Worm (Caenorhabditis elegans) whole organism, L4 larva: ENCODE measurements around the gene F41E6.12.

Source experiments
- T20F7.1 ChIP-seq: fragments of 200-800 bp; sonication (Bioruptor generic); optimal IDR thresholded peaks from 2 replicates; lab custom pipeline; 2018; ENCODE audit warnings: mild to moderate bottlenecking, missing genetic modification characterization, missing compliant biosample characterization
- Y5F2A.4 ChIP-seq: fragments of 200-800 bp; sonication (Bioruptor generic); optimal IDR thresholded peaks from 2 replicates; lab custom pipeline; 2018; ENCODE audit warnings: mild to moderate bottlenecking, missing genetic modification characterization, missing compliant biosample characterization
- ZK546.5 ChIP-seq, 2 experiments: sonication (generic microtip); optimal IDR thresholded peaks; 2 replicates each; lab custom pipeline; 2017; ENCODE audit warnings: missing biosample characterization in 2 of 2, missing genetic modification characterization in 2 of 2
- aha-1 ChIP-seq: fragments of 150-350 bp; peaks from one replicate; lab custom pipeline; 2014; ENCODE audit warnings: missing biosample characterization, missing genetic modification characterization
- aly-2 ChIP-seq: sonication (generic microtip); optimal IDR thresholded peaks from 2 replicates; lab custom pipeline; 2018; ENCODE audit warnings: missing biosample characterization, missing genetic modification characterization
- attf-4 ChIP-seq: sonication (generic microtip); optimal IDR thresholded peaks from 3 replicates; lab custom pipeline; 2017; ENCODE audit warnings: missing biosample characterization, missing genetic modification characterization
- ceh-20 ChIP-seq: fragments of 200-800 bp; sonication (Bioruptor generic); IDR thresholded peaks from 2 replicates; pipeline ENCODE4 v1.3.6; 2022; ENCODE audit warnings: missing genetic modification reagents, missing genetic modification characterization, missing compliant biosample characterization
- ceh-28 ChIP-seq: fragments of 150-350 bp; optimal IDR thresholded peaks from 2 replicates; lab custom pipeline; 2014; ENCODE audit warnings: missing biosample characterization, missing genetic modification reagents, missing genetic modification characterization
- ces-1 ChIP-seq: fragments of 150-350 bp; sonication (generic microtip); optimal IDR thresholded peaks from 4 replicates; lab custom pipeline; 2014; ENCODE audit warnings: missing biosample characterization, missing genetic modification reagents, missing genetic modification characterization
- cey-2 ChIP-seq: sonication (generic microtip); optimal IDR thresholded peaks from 3 replicates; lab custom pipeline; 2017; ENCODE audit warnings: missing genetic modification characterization, mild to moderate bottlenecking, missing compliant biosample characterization, antibody characterized with exemption, borderline replicate concordance; ENCODE audit not compliant: insufficient read depth
- daf-16 ChIP-seq, 3 experiments: sonication (generic microtip); optimal IDR thresholded peaks; 2 replicates each; lab custom pipeline; 2016 to 2017; ENCODE audit warnings: missing genetic modification characterization in 3 of 3, missing genetic modification reagents in 3 of 3, mild to moderate bottlenecking in 2 of 3, missing compliant biosample characterization in 2 of 3, missing biosample characterization in 1 of 3, moderate library complexity in 1 of 3
- daf-8 ChIP-seq: fragments of 200-800 bp; sonication (Bioruptor generic); IDR thresholded peaks from 2 replicates; pipeline ENCODE4 v1.3.6; 2022; ENCODE audit warnings: missing genetic modification characterization, missing compliant biosample characterization
- dmd-6 ChIP-seq: fragments of 200-800 bp; sonication (Bioruptor generic); IDR thresholded peaks from 2 replicates; pipeline ENCODE4 v1.3.6; 2022; ENCODE audit warnings: missing genetic modification reagents, missing genetic modification characterization, missing compliant biosample characterization
- dmd-8 ChIP-seq: fragments of 200-800 bp; sonication (Bioruptor generic); IDR thresholded peaks from 2 replicates; pipeline ENCODE4 v1.3.6; 2022; ENCODE audit warnings: missing genetic modification characterization, missing compliant biosample characterization
- dpl-1 ChIP-seq: fragments of 150-350 bp; optimal IDR thresholded peaks from 2 replicates; lab custom pipeline; 2014; ENCODE audit warnings: missing biosample characterization, missing genetic modification reagents, missing genetic modification characterization
- duxl-1 ChIP-seq: sonication (generic microtip); optimal IDR thresholded peaks from 2 replicates; lab custom pipeline; 2016; ENCODE audit warnings: mild to moderate bottlenecking, missing genetic modification characterization, moderate library complexity, missing compliant biosample characterization; ENCODE audit not compliant: poor library complexity
- dve-1 ChIP-seq: sonication (generic microtip); optimal IDR thresholded peaks from 2 replicates; lab custom pipeline; 2017; ENCODE audit warnings: antibody characterized with exemption, mild to moderate bottlenecking, missing genetic modification characterization, missing compliant biosample characterization; ENCODE audit not compliant: insufficient read depth
- fkh-10 ChIP-seq: fragments of 150-350 bp; optimal IDR thresholded peaks from 2 replicates; lab custom pipeline; 2014; ENCODE audit warnings: missing biosample characterization, missing genetic modification reagents, missing genetic modification characterization
- gei-8 ChIP-seq: fragments of 200-800 bp; sonication (Bioruptor generic); optimal IDR thresholded peaks from 2 replicates; lab custom pipeline; 2018; ENCODE audit warnings: mild to moderate bottlenecking, missing genetic modification characterization, missing compliant biosample characterization
- hif-1 ChIP-seq, 2 experiments: sonication (generic microtip); optimal IDR thresholded peaks; 2 replicates each; lab custom pipeline; 2016 to 2017; ENCODE audit warnings: missing compliant biosample characterization in 2 of 2, missing genetic modification characterization in 2 of 2, missing genetic modification reagents in 2 of 2, missing genotype in 2 of 2, mild to moderate bottlenecking in 1 of 2
- hlh-30 ChIP-seq: sonication (generic microtip); optimal IDR thresholded peaks from 2 replicates; lab custom pipeline; 2017; ENCODE audit warnings: antibody characterized with exemption, mild to moderate bottlenecking, missing genetic modification characterization, missing compliant biosample characterization; ENCODE audit not compliant: insufficient read depth
- hmg-1.1 ChIP-seq: fragments of 200-800 bp; sonication (Bioruptor generic); IDR thresholded peaks from 2 replicates; pipeline ENCODE4 v1.3.6; 2022; ENCODE audit warnings: missing genetic modification reagents, missing genetic modification characterization, missing compliant biosample characterization
- jun-1 ChIP-seq: fragments of 150-350 bp; optimal IDR thresholded peaks from 2 replicates; lab custom pipeline; 2014; ENCODE audit warnings: missing biosample characterization, missing genetic modification reagents, missing genetic modification characterization
- lin-13 ChIP-seq: fragments of 150-350 bp; optimal IDR thresholded peaks from 2 replicates; lab custom pipeline; 2014; ENCODE audit warnings: missing biosample characterization, missing genetic modification reagents, missing genetic modification characterization
- lin-38 ChIP-seq: fragments of 200-800 bp; sonication (Bioruptor generic); IDR thresholded peaks from 2 replicates; pipeline ENCODE4 v1.3.6; 2022; ENCODE audit warnings: missing genetic modification reagents, missing genetic modification characterization, missing compliant biosample characterization
- lir-3 ChIP-seq: sonication (generic microtip); optimal IDR thresholded peaks from 2 replicates; lab custom pipeline; 2016; ENCODE audit warnings: mild to moderate bottlenecking, missing genetic modification characterization, missing compliant biosample characterization
- lsy-2 ChIP-seq, 2 experiments: fragments of 150-350 bp in 1 of 2; sonication (generic microtip) in 1 of 2; optimal IDR thresholded peaks; 2 replicates each; lab custom pipeline; 2014 to 2017; ENCODE audit warnings: missing biosample characterization in 2 of 2, missing genetic modification characterization in 2 of 2
- mdl-1 ChIP-seq, 2 experiments: fragments of 150-350 bp in 1 of 2; sonication (generic microtip) in 1 of 2; optimal IDR thresholded peaks; 2 replicates each; lab custom pipeline; 2014 to 2017; ENCODE audit warnings: missing biosample characterization in 2 of 2, missing genetic modification characterization in 2 of 2
- mep-1 ChIP-seq: fragments of 150-350 bp; sonication (generic microtip); optimal IDR thresholded peaks from 3 replicates; lab custom pipeline; 2014; ENCODE audit warnings: missing biosample characterization, missing genetic modification characterization
- nhr-11 ChIP-seq: fragments of 150-350 bp; optimal IDR thresholded peaks from 2 replicates; lab custom pipeline; 2014; ENCODE audit warnings: missing biosample characterization, missing genetic modification characterization
- nhr-28 ChIP-seq: fragments of 150-350 bp; optimal IDR thresholded peaks from 2 replicates; lab custom pipeline; 2014; ENCODE audit warnings: missing biosample characterization, missing genetic modification characterization
- nhr-41 ChIP-seq: fragments of 200-800 bp; sonication (Bioruptor generic); IDR thresholded peaks from 2 replicates; pipeline ENCODE4 v1.3.6; 2022; ENCODE audit warnings: missing genetic modification reagents, missing genetic modification characterization, missing compliant biosample characterization
- nhr-48 ChIP-seq: sonication (generic microtip); optimal IDR thresholded peaks from 2 replicates; lab custom pipeline; 2016; ENCODE audit warnings: mild to moderate bottlenecking, missing genetic modification characterization, missing compliant biosample characterization
- nhr-76 ChIP-seq: fragments of 150-350 bp; optimal IDR thresholded peaks from 2 replicates; lab custom pipeline; 2014; ENCODE audit warnings: missing biosample characterization, missing genetic modification characterization
- nhr-77 ChIP-seq: fragments of 150-350 bp; optimal IDR thresholded peaks from 2 replicates; lab custom pipeline; 2014; ENCODE audit warnings: missing biosample characterization, missing genetic modification characterization
- php-3 ChIP-seq: fragments of 200-800 bp; sonication (Bioruptor generic); IDR thresholded peaks from 2 replicates; pipeline ENCODE4 v1.3.6; 2022; ENCODE audit warnings: missing genetic modification reagents, missing genetic modification characterization, missing compliant biosample characterization
- pqm-1 ChIP-seq: sonication (generic microtip); optimal IDR thresholded peaks from 2 replicates; lab custom pipeline; 2017; ENCODE audit warnings: missing biosample characterization, missing genetic modification characterization
- sdz-12 ChIP-seq: fragments of 200-800 bp; sonication (Bioruptor generic); optimal IDR thresholded peaks from 2 replicates; lab custom pipeline; 2018; ENCODE audit warnings: mild to moderate bottlenecking, missing genetic modification characterization, missing compliant biosample characterization
- skn-1 ChIP-seq: fragments of 150-350 bp; optimal IDR thresholded peaks from 2 replicates; lab custom pipeline; 2014; ENCODE audit warnings: missing biosample characterization, missing genetic modification characterization
- tra-1 ChIP-seq: fragments of 200-800 bp; sonication (Bioruptor generic); IDR thresholded peaks from 2 replicates; pipeline ENCODE4 v1.3.6; 2022; ENCODE audit warnings: missing genetic modification reagents, missing genetic modification characterization, missing compliant biosample characterization
- unc-130 ChIP-seq: sonication (generic microtip); optimal IDR thresholded peaks from 2 replicates; lab custom pipeline; 2016; ENCODE audit warnings: missing genetic modification reagents, missing genetic modification characterization, missing compliant biosample characterization
- unc-39 ChIP-seq: sonication (generic microtip); optimal IDR thresholded peaks from 2 replicates; lab custom pipeline; 2017; ENCODE audit warnings: missing biosample characterization, missing genetic modification characterization
- unc-62 ChIP-seq, 3 experiments: fragments of 150-350 bp in 1 of 3; sonication (generic microtip); optimal IDR thresholded peaks in 2 of 3; peaks in 1 of 3; 1 replicate in 1 of 3; 2 replicates in 2 of 3; lab custom pipeline; 2014 to 2017; ENCODE audit warnings: missing biosample characterization in 3 of 3, missing genetic modification characterization in 3 of 3, missing genetic modification reagents in 3 of 3, missing genotype in 1 of 3
- zip-11 ChIP-seq: fragments of 200-800 bp; sonication (Bioruptor generic); IDR thresholded peaks from 2 replicates; pipeline ENCODE4 v1.3.6; 2022; ENCODE audit warnings: missing genetic modification characterization, missing compliant biosample characterization
- ztf-11 ChIP-seq: fragments of 150-350 bp; optimal IDR thresholded peaks from 2 replicates; lab custom pipeline; 2014; ENCODE audit warnings: missing biosample characterization, missing genetic modification characterization

Gene F41E6.12

DNA sequence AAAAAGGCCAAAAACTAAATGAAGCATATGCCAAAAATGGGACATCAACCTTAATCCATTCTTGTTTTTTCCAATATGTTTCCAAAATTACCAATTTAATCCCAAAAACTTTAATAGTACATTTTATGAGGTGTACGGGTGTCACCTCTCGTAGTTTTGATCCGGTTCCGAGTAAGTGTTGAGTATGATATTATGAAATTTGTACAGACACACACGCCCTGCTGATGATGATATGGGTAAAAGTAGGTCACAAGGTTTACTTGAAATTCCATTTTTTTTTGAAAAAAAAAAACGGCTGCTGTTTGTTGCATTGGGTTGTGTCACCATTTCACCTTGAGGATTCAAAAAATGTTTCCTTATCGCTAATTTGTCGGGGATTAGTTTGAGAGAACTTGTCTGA is 29.0 kb upstream of the F41E6.12 start (continued):
- TF ChIP-seq dpl-1 (no peak), nhr-28 (tag; lab: Kevin White, UChicago) (peak; percentile 7), lin-38 (GFP tag; lab: Robert Waterston, UW) (no peak), ztf-11 (tag; lab: Kevin White, UChicago) (no peak), skn-1 (no peak), zip-11 (no peak), cey-2 (tag; lab: Kevin White, UChicago) (no peak), unc-62 (GFP tag; optimal IDR thresholded peaks at IDR 0.05 in 1 of 2; lab: Kevin White, UChicago) (no peak), unc-62 (tag; optimal IDR thresholded peaks at IDR 0.05; lab: Kevin White, UChicago) (no peak), lir-3 (no peak), ZK546.5 (tag; optimal IDR thresholded peaks at IDR 0.05; lab: Kevin White, UChicago) (no peak), hmg-1.1 (GFP tag; lab: Robert Waterston, UW) (no peak), ces-1 (GFP tag; lab: Kevin White, UChicago) (no peak), aly-2 (tag; lab: Kevin White, UChicago) (no peak), dve-1 (tag; lab: Kevin White, UChicago) (peak; percentile 11), tra-1 (GFP tag; lab: Robert Waterston, UW) (0 out of 2 replicates have a peak, but pooled peaks have one; percentile 5), nhr-41 (GFP tag; lab: Robert Waterston, UW) (no peak)

ce11 chrV:8654460-8655419 is 25.8 kb upstream of the F41E6.12 start:
- TF ChIP-seq attf-4 (tag; lab: Kevin White, UChicago) (no peak), unc-39 (tag; lab: Kevin White, UChicago) (no peak), lin-38 (GFP tag; lab: Robert Waterston, UW) (no peak), daf-16 (GFP tag; optimal IDR thresholded peaks at IDR 0.05; lab: Kevin White, UChicago) (peak in 1 of 2 experiments; percentile 31), daf-16 (tag; optimal IDR thresholded peaks at IDR 0.05; lab: Kevin White, UChicago) (peak; percentile 91), hmg-1.1 (GFP tag; lab: Robert Waterston, UW) (no peak), cey-2 (tag; lab: Kevin White, UChicago) (peak; percentile 46), T20F7.1 (GFP tag; lab: Kevin White, UChicago) (peak; percentile 54), aha-1 (peak; percentile 83), Y5F2A.4 (GFP tag; lab: Kevin White, UChicago) (no peak), ceh-28 (no peak), sdz-12 (GFP tag; lab: Kevin White, UChicago) (no peak), nhr-11 (tag; lab: Kevin White, UChicago) (peak; percentile 38), php-3 (0 out of 2 replicates have a peak, but pooled peaks have one; percentile 45), nhr-28 (tag; lab: Kevin White, UChicago) (peak; percentile 80), dve-1 (tag; lab: Kevin White, UChicago) (peak; percentile 78), fkh-10 (GFP tag; lab: Kevin White, UChicago) (no peak), pqm-1 (tag; lab: Kevin White, UChicago) (peak; percentile 61), daf-8 (GFP tag; lab: Robert Waterston, UW) (no peak), nhr-76 (peak; percentile 72), ceh-20 (GFP tag; lab: Robert Waterston, UW) (no peak), jun-1 (tag; lab: Kevin White, UChicago) (no peak), nhr-48 (peak; percentile 1), nhr-77 (tag; lab: Kevin White, UChicago) (peak; percentile 89), duxl-1 (tag; lab: Kevin White, UChicago) (no peak), dmd-8 (GFP tag; lab: Robert Waterston, UW) (no peak), lsy-2 (tag; optimal IDR thresholded peaks at IDR 0.05; lab: Kevin White, UChicago) (peak in 1 of 2 experiments; percentile 11), mep-1 (tag; lab: Kevin White, UChicago) (peak; percentile 39), lin-13 (GFP tag; lab: Kevin White, UChicago) (no peak), dmd-6 (GFP tag; lab: Robert Waterston, UW) (peak; percentile 79), skn-1 (no peak), unc-130 (GFP tag; lab: Kevin White, UChicago) (no peak), hif-1 (tag; optimal IDR thresholded peaks at IDR 0.05; lab: Kevin White, UChicago) (no peak), hlh-30 (peak; percentile 14), gei-8 (GFP tag; lab: Kevin White, UChicago) (no peak), mdl-1 (tag; optimal IDR thresholded peaks at IDR 0.05; lab: Kevin White, UChicago) (peak in 1 of 2 experiments; percentile 22)
